Worm (Caenorhabditis elegans) whole organism, L3 larva: Measurements from ENCODE around the gene fic-1.

Source experiments
- R02D3.7 ChIP-seq: fragments of 150-350 bp; optimal IDR thresholded peaks from 2 replicates; lab custom pipeline; 2014; ENCODE audit warnings: missing biosample characterization, missing genetic modification characterization
- ZK546.5 ChIP-seq: sonication (generic microtip); optimal IDR thresholded peaks from 2 replicates; lab custom pipeline; 2017; ENCODE audit warnings: missing biosample characterization, missing genetic modification characterization
- aly-2 ChIP-seq: fragments of 150-350 bp; optimal IDR thresholded peaks from 2 replicates; lab custom pipeline; 2014; ENCODE audit warnings: missing biosample characterization, missing genetic modification characterization
- ama-1 ChIP-seq: fragments of 150-350 bp; optimal IDR thresholded peaks from 2 replicates; lab custom pipeline; 2018
- ceh-28 ChIP-seq: fragments of 150-350 bp; optimal IDR thresholded peaks from 2 replicates; lab custom pipeline; 2014; ENCODE audit warnings: missing biosample characterization, missing genetic modification reagents, missing genetic modification characterization
- ceh-82 ChIP-seq: fragments of 150-350 bp; optimal IDR thresholded peaks from 2 replicates; lab custom pipeline; 2014; ENCODE audit warnings: missing biosample characterization, missing genetic modification characterization
- daf-12 ChIP-seq: fragments of 150-350 bp; optimal IDR thresholded peaks from 2 replicates; lab custom pipeline; 2014; ENCODE audit warnings: missing biosample characterization, missing genetic modification reagents, missing genetic modification characterization
- egl-27 ChIP-seq: sonication (generic microtip); optimal IDR thresholded peaks from 4 replicates; lab custom pipeline; 2017; ENCODE audit warnings: missing biosample characterization, missing genetic modification reagents, missing genetic modification characterization
- egl-5 ChIP-seq: fragments of 150-350 bp; optimal IDR thresholded peaks from 2 replicates; lab custom pipeline; 2017; ENCODE audit warnings: missing biosample characterization, missing genetic modification reagents, missing genetic modification characterization, inconsistent platforms
- elt-1 ChIP-seq: fragments of 150-350 bp; optimal IDR thresholded peaks from 2 replicates; lab custom pipeline; 2014; ENCODE audit warnings: missing biosample characterization, missing genetic modification characterization
- elt-2 ChIP-seq: sonication (generic microtip); optimal IDR thresholded peaks from 2 replicates; lab custom pipeline; 2016; ENCODE audit warnings: missing genetic modification reagents, mild to moderate bottlenecking, missing genetic modification characterization, missing compliant biosample characterization
- elt-3 ChIP-seq, 3 experiments: fragments of 150-350 bp in 1 of 3; sonication (generic microtip) in 2 of 3; optimal IDR thresholded peaks; 2 replicates in 2 of 3; 4 replicates in 1 of 3; lab custom pipeline; 2014 to 2017; ENCODE audit warnings: missing biosample characterization in 3 of 3, missing genetic modification characterization in 3 of 3
- eor-1 ChIP-seq, 2 experiments: fragments of 150-350 bp; optimal IDR thresholded peaks; 2 replicates each; lab custom pipeline; 2014 to 2018; ENCODE audit warnings: missing biosample characterization in 2 of 2, missing genetic modification characterization in 2 of 2
- fkh-10 ChIP-seq: sonication (generic microtip); optimal IDR thresholded peaks from 2 replicates; lab custom pipeline; 2017; ENCODE audit warnings: missing biosample characterization, missing genetic modification reagents, missing genetic modification characterization
- fkh-2 ChIP-seq: fragments of 150-350 bp; optimal IDR thresholded peaks from 2 replicates; lab custom pipeline; 2014; ENCODE audit warnings: missing biosample characterization, missing genetic modification reagents, missing genetic modification characterization
- fos-1 ChIP-seq: fragments of 150-350 bp; optimal IDR thresholded peaks from 2 replicates; lab custom pipeline; 2014; ENCODE audit warnings: missing biosample characterization, missing genetic modification characterization
- hmg-11 ChIP-seq: sonication (generic microtip); optimal IDR thresholded peaks from 2 replicates; lab custom pipeline; 2016; ENCODE audit warnings: missing genetic modification characterization, missing compliant biosample characterization
- jun-1 ChIP-seq: fragments of 150-350 bp; optimal IDR thresholded peaks from 2 replicates; lab custom pipeline; 2014; ENCODE audit warnings: missing biosample characterization, missing genetic modification reagents, missing genetic modification characterization
- lin-15B ChIP-seq: fragments of 150-350 bp; optimal IDR thresholded peaks from 2 replicates; lab custom pipeline; 2014; ENCODE audit warnings: missing biosample characterization, missing genetic modification characterization
- lin-39 ChIP-seq: fragments of 150-350 bp; optimal IDR thresholded peaks from 2 replicates; lab custom pipeline; 2018; ENCODE audit warnings: missing biosample characterization, missing genetic modification reagents, missing genetic modification characterization
- lsy-12 ChIP-seq: sonication (generic microtip); optimal IDR thresholded peaks from 2 replicates; lab custom pipeline; 2016; ENCODE audit warnings: mild to moderate bottlenecking, missing genetic modification characterization, missing compliant biosample characterization
- mdl-1 ChIP-seq: fragments of 150-350 bp; optimal IDR thresholded peaks from 2 replicates; lab custom pipeline; 2014; ENCODE audit warnings: missing biosample characterization, missing genetic modification characterization
- nfya-1 ChIP-seq: sonication (generic microtip); optimal IDR thresholded peaks from 2 replicates; lab custom pipeline; 2017; ENCODE audit warnings: missing genetic modification characterization, mild to moderate bottlenecking, missing compliant biosample characterization, antibody characterized with exemption, moderate library complexity; ENCODE audit not compliant: insufficient read depth
- nhr-11 ChIP-seq: fragments of 150-350 bp; optimal IDR thresholded peaks from 2 replicates; lab custom pipeline; 2014; ENCODE audit warnings: missing biosample characterization, missing genetic modification characterization
- nhr-12 ChIP-seq: fragments of 150-350 bp; optimal IDR thresholded peaks from 2 replicates; lab custom pipeline; 2014; ENCODE audit warnings: missing biosample characterization, missing genetic modification characterization
- nhr-23 ChIP-seq: fragments of 150-350 bp; optimal IDR thresholded peaks from 2 replicates; lab custom pipeline; 2014; ENCODE audit warnings: missing biosample characterization, missing genetic modification reagents, missing genetic modification characterization
- nhr-237 ChIP-seq: fragments of 150-350 bp; optimal IDR thresholded peaks from 2 replicates; lab custom pipeline; 2014; ENCODE audit warnings: missing biosample characterization, missing genetic modification characterization
- nhr-25 ChIP-seq: sonication (generic microtip); optimal IDR thresholded peaks from 2 replicates; lab custom pipeline; 2017; ENCODE audit warnings: missing biosample characterization, missing genetic modification characterization
- nhr-43 ChIP-seq: sonication (generic microtip); optimal IDR thresholded peaks from 2 replicates; lab custom pipeline; 2016; ENCODE audit warnings: mild to moderate bottlenecking, missing genetic modification characterization, missing compliant biosample characterization; ENCODE audit not compliant: poor library complexity, severe bottlenecking
- nhr-76 ChIP-seq: fragments of 150-350 bp; sonication (generic microtip); optimal IDR thresholded peaks from 5 replicates; lab custom pipeline; 2014; ENCODE audit warnings: missing biosample characterization, missing genetic modification characterization
- pha-4 ChIP-seq: fragments of 150-350 bp; optimal IDR thresholded peaks from 2 replicates; lab custom pipeline; 2014; ENCODE audit warnings: missing biosample characterization, missing genetic modification reagents, missing genetic modification characterization
- pqm-1 ChIP-seq: fragments of 150-350 bp; optimal IDR thresholded peaks from 2 replicates; lab custom pipeline; 2017; ENCODE audit warnings: missing biosample characterization, missing genetic modification characterization, inconsistent platforms
- skn-1 ChIP-seq: fragments of 150-350 bp; optimal IDR thresholded peaks from 2 replicates; lab custom pipeline; 2014; ENCODE audit warnings: missing biosample characterization, missing genetic modification characterization
- snpc-4 ChIP-seq: fragments of 150-350 bp; optimal IDR thresholded peaks from 2 replicates; lab custom pipeline; 2014; ENCODE audit warnings: missing biosample characterization, missing genetic modification characterization
- unc-39 ChIP-seq: sonication (generic microtip); optimal IDR thresholded peaks from 4 replicates; lab custom pipeline; 2017; ENCODE audit warnings: missing biosample characterization, missing genetic modification characterization
- unc-62 ChIP-seq: fragments of 150-350 bp; sonication (generic microtip); optimal IDR thresholded peaks from 4 replicates; lab custom pipeline; 2014; ENCODE audit warnings: missing biosample characterization, missing genetic modification reagents, missing genetic modification characterization
- ztf-4 ChIP-seq: fragments of 150-350 bp; optimal IDR thresholded peaks from 2 replicates; lab custom pipeline; 2014; ENCODE audit warnings: missing biosample characterization, missing genetic modification characterization

The fic-1 gene

ce11 chrIV:10918877-10919560 is 18.2 kb upstream of the fic-1 start (continued):
- TF ChIP-seq daf-12 (tag; lab: Kevin White, UChicago) (no peak), nhr-237 (tag; lab: Kevin White, UChicago) (no peak), nhr-11 (tag; lab: Kevin White, UChicago) (peak; percentile 51), skn-1 (tag; lab: Kevin White, UChicago) (peak; percentile 38), unc-62 (GFP tag; lab: Kevin White, UChicago) (no peak), fos-1 (tag; lab: Kevin White, UChicago) (no peak), elt-3 (tag; optimal IDR thresholded peaks at IDR 0.05; lab: Kevin White, UChicago) (no peak), lin-39 (tag; lab: Kevin White, UChicago) (peak; percentile 78)

ce11 chrIV:10919770-10920169 is 17.5 kb upstream of the fic-1 start, which contains the start of gene rbr-2:
Gene rbr-2 (plus strand): TSS chrIV:10920070.
- no peak for TF ChIP-seq eor-1 (tag; optimal IDR thresholded peaks at IDR 0.05; lab: Kevin White, UChicago)
- no peak for TF ChIP-seq fkh-10
- no peak for TF ChIP-seq egl-27 (tag; lab: Kevin White, UChicago)
- no peak for TF ChIP-seq fos-1 (tag; lab: Kevin White, UChicago)
- TF ChIP-seq egl-5 (tag; lab: Kevin White, UChicago): no peak
- no peak for TF ChIP-seq lin-15B (tag; lab: Kevin White, UChicago)
- TF ChIP-seq nhr-76 (tag; lab: Kevin White, UChicago): no peak
- TF ChIP-seq, all 47 proteins: peak for 0

ce11 chrIV:10933062-10933552 is 4.1 kb upstream of the fic-1 start, which contains the start of the genes dnc-1 and lsm-7:
Gene dnc-1 (minus strand): TSS chrIV:10933203.
Gene lsm-7 (plus strand): TSS chrIV:10933502.
- TF ChIP-seq nfya-1 (tag; lab: Kevin White, UChicago) (peak; percentile 87), skn-1 (tag; lab: Kevin White, UChicago) (peak; percentile 65), pha-4 (tag; lab: Kevin White, UChicago) (peak; percentile 88), hmg-11 (tag; lab: Kevin White, UChicago) (peak; percentile 63), nhr-23 (tag; lab: Kevin White, UChicago) (peak; percentile 49), lsy-12 (tag; lab: Kevin White, UChicago) (peak; percentile 23), daf-12 (tag; lab: Kevin White, UChicago) (no peak), lin-39 (tag; lab: Kevin White, UChicago) (peak; percentile 72), elt-1 (tag; lab: Kevin White, UChicago) (peak; percentile 46), jun-1 (tag; lab: Kevin White, UChicago) (peak; percentile 39), R02D3.7 (tag; lab: Kevin White, UChicago) (peak; percentile 34), pqm-1 (tag; lab: Kevin White, UChicago) (peak; percentile 16), ZK546.5 (tag; lab: Kevin White, UChicago) (no peak), lin-15B (tag; lab: Kevin White, UChicago) (peak; percentile 68), fkh-10 (peak; percentile 57), fkh-2 (tag; lab: Kevin White, UChicago) (no peak), nhr-11 (tag; lab: Kevin White, UChicago) (no peak), elt-2 (tag; lab: Kevin White, UChicago) (peak; percentile 28), ceh-82 (tag; lab: Kevin White, UChicago) (peak; percentile 7), unc-39 (no peak), ceh-28 (tag; lab: Kevin White, UChicago) (peak; percentile 77), nhr-25 (tag; lab: Kevin White, UChicago) (peak; percentile 35), nhr-43 (peak; percentile 18), snpc-4 (tag; lab: Kevin White, UChicago) (peak; percentile 79)

ce11 chrIV:10933777-10934546 is 3.3 kb upstream of the fic-1 start:
- TF ChIP-seq eor-1 (tag; optimal IDR thresholded peaks at IDR 0.05; lab: Kevin White, UChicago): no peak
- no peak for TF ChIP-seq elt-3 (tag; optimal IDR thresholded peaks at IDR 0.05; lab: Kevin White, UChicago)
- TF ChIP-seq aly-2 (tag; lab: Kevin White, UChicago): no peak
- no peak for TF ChIP-seq ztf-4 (tag; lab: Kevin White, UChicago)
- no peak for TF ChIP-seq mdl-1
- TF ChIP-seq unc-62 (GFP tag; lab: Kevin White, UChicago): no peak
- TF ChIP-seq nhr-12 (tag; lab: Kevin White, UChicago): no peak
- TF ChIP-seq elt-2 (tag; lab: Kevin White, UChicago): peak; percentile 47
- TF ChIP-seq nhr-43: peak; percentile 32
- peak; percentile 26 for TF ChIP-seq lsy-12 (tag; lab: Kevin White, UChicago)
- TF ChIP-seq skn-1 (tag; lab: Kevin White, UChicago): no peak
- TF ChIP-seq ama-1 (lab: Kevin White, UChicago): peak; percentile 90
- TF ChIP-seq, all 47 proteins: peak for 4
